Worm (Caenorhabditis elegans): Measurements from ENCODE around the gene C56G2.15.
A peak's percentile ranks its signal among the peaks of the same experiment; 100 is the strongest.

Gene C56G2.15

DNA sequence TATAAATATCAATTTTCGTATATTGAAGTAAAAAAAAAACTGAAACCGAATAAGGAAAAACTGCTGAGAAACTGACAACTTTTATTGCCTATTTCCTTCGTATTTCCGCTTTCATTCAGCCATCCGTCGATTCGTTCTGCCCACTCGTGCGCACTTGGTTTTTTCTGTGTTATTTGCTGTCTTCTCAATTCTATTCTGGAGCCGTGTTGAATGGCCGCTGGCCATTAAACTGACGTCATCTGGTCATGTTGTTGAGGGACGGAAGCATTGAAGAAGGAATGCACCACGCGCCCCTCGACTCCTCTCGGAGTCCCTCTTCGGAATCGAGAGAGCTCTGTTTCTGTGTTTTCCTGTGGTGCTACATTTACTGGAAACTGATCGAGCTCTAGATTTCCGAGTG is 19.1 kb downstream of the C56G2.15 start (continued):
- TF ChIP-seq aly-2 (tag; optimal IDR thresholded peaks at IDR 0.05): no peak

DNA sequence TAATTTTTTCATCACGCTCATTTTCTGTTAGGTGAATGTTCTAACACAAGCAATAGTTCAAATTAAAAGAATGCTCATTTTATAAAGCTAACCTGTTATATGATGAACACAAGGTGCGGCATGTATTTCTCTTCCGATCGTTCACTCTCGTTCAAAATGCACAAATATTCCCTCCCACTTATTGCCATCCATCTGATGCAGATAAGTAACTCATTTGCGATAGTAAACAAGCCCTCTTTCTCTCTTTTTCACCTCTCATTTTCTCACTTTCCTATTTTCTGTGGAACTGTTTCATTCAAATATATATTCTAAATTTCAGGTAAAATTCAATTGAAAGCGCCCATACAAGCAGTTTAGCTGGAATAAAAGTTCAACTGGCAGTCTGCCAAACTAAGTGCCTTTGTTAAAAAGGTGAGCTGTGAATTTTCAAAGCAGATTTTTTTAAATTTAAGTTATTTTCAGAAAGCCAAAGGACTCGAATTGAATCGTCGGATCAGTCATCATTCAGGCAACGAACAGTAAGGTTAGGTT is 21.7 kb downstream of the C56G2.15 start, which contains the start of the genes trmt-10C.2 and C56G2.22:
TSS of gene trmt-10C.2 (plus strand) at position 314 of the 531 bp plus-strand sequence.
TSS of gene C56G2.22 (plus strand) at position 481 of the 531 bp plus-strand sequence.
- TF ChIP-seq spr-3 (GFP tag; optimal IDR thresholded peaks at IDR 0.05) (no peak), daf-16 (GFP tag; optimal IDR thresholded peaks at IDR 0.05) (no peak), daf-16 (tag; optimal IDR thresholded peaks at IDR 0.05) (peak; percentile 87), nhr-41 (GFP tag; IDR thresholded peaks at IDR 0.05) (no peak), aha-1 (tag) (peak; percentile 2), pha-4 (GFP tag; IDR thresholded peaks at IDR 0.05) (no peak), pha-4 (tag; optimal IDR thresholded peaks at IDR 0.05) (peak; percentile 8)

DNA sequence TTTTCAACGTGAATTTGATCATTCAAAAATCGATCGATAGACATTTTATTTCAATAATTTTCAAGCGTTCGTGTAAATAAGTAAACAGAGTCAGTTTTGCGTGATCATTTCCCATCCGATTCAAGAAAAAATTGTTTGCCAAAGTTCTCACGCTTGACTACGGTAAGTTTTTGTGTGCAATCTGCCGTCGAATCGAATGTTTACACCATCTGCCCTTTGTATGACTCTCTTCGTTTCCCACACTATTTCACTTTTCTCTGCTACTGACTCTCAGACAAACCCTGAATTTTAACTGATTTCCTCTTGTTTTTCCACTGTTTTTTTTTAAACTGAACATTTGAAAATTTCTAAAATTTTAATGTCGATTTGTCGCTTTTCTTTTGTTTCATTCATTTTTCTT is 23.0 kb downstream of the C56G2.15 start:
- no peak for TF ChIP-seq mxl-2 (GFP tag; conservative IDR thresholded peaks at IDR 0.05)
- peak; percentile 60 for TF ChIP-seq nhr-77 (tag; optimal IDR thresholded peaks at IDR 0.05)
- TF ChIP-seq nhr-41 (GFP tag; IDR thresholded peaks at IDR 0.05): no peak
- peak; percentile 81 for TF ChIP-seq hmg-1.1 (GFP tag; IDR thresholded peaks at IDR 0.05)
- TF ChIP-seq unc-130 (GFP tag; optimal IDR thresholded peaks at IDR 0.05): peak; percentile 34
- TF ChIP-seq lin-15B (tag; optimal IDR thresholded peaks at IDR 0.05): no peak
- TF ChIP-seq R02D3.7 (tag; optimal IDR thresholded peaks at IDR 0.05): no peak
- peak; percentile 58; the same call in 1 of the 2 replicates for TF ChIP-seq mdt-29 (GFP tag; IDR thresholded peaks at IDR 0.05)
- TF ChIP-seq daf-12 (tag; optimal IDR thresholded peaks at IDR 0.05): no peak
- peak; percentile 55 for TF ChIP-seq T20F7.1 (GFP tag; optimal IDR thresholded peaks at IDR 0.05)
- no peak for TF ChIP-seq Y5F2A.4 (GFP tag; optimal IDR thresholded peaks at IDR 0.05)
- TF ChIP-seq zfp-2 (tag; optimal IDR thresholded peaks at IDR 0.05): no peak
- no peak for TF ChIP-seq vab-7 (GFP tag; IDR thresholded peaks at IDR 0.05)
- no peak for TF ChIP-seq daf-8 (GFP tag; IDR thresholded peaks at IDR 0.05)
- TF ChIP-seq ztf-11 (tag; optimal IDR thresholded peaks at IDR 0.05): no peak
- peak; percentile 71 for TF ChIP-seq nhr-25 (tag; optimal IDR thresholded peaks at IDR 0.05; ENCODE audit: borderline replicate concordance, insufficient read depth)
- peak; percentile 45; the same call in 1 of the 2 replicates for TF ChIP-seq egl-43 (GFP tag; IDR thresholded peaks at IDR 0.05)
- TF ChIP-seq lin-1 (GFP tag; IDR thresholded peaks at IDR 0.05): no peak
- TF ChIP-seq fkh-10 (GFP tag; optimal IDR thresholded peaks at IDR 0.05): peak; percentile 44
- peak; percentile 25 for TF ChIP-seq ama-1 (optimal IDR thresholded peaks at IDR 0.05)
- TF ChIP-seq aha-1 (tag): peak; percentile 99
- no peak for TF ChIP-seq nhr-76 (tag; optimal IDR thresholded peaks at IDR 0.05)
- no peak for TF ChIP-seq tag-97 (GFP tag; IDR thresholded peaks at IDR 0.05)
- no peak for TF ChIP-seq F44E2.7 (GFP tag; IDR thresholded peaks at IDR 0.05)
- no peak for TF ChIP-seq sdz-12 (GFP tag; optimal IDR thresholded peaks at IDR 0.05)
- TF ChIP-seq zag-1 (tag; optimal IDR thresholded peaks at IDR 0.05): no peak
- no peak for TF ChIP-seq daf-19 (GFP tag; conservative IDR thresholded peaks at IDR 0.05)
- TF ChIP-seq ces-1 (GFP tag; optimal IDR thresholded peaks at IDR 0.05): no peak
- peak; percentile 71 for TF ChIP-seq hlh-30 (tag; optimal IDR thresholded peaks at IDR 0.05; ENCODE audit: insufficient read depth)
- TF ChIP-seq rbr-2 (tag; optimal IDR thresholded peaks at IDR 0.05): peak; percentile 63
- TF ChIP-seq unc-39 (tag; optimal IDR thresholded peaks at IDR 0.05): no peak
- TF ChIP-seq zfp-3 (GFP tag; conservative IDR thresholded peaks at IDR 0.05): no peak
- TF ChIP-seq F49E8.2 (tag; optimal IDR thresholded peaks at IDR 0.05; ENCODE audit: borderline replicate concordance): peak; percentile 61
- no peak for TF ChIP-seq pqm-1 (tag; optimal IDR thresholded peaks at IDR 0.05)
- peak; percentile 71 for TF ChIP-seq lin-38 (GFP tag; IDR thresholded peaks at IDR 0.05)
- no peak for TF ChIP-seq ceh-28 (tag; optimal IDR thresholded peaks at IDR 0.05)
- TF ChIP-seq arid-1 (GFP tag; conservative IDR thresholded peaks at IDR 0.05): 0 out of 2 replicates have a peak, but pooled peaks have one; percentile 39
- no peak for TF ChIP-seq saeg-2 (GFP tag; IDR thresholded peaks at IDR 0.05)
- peak; percentile 73 for TF ChIP-seq hlh-11 (tag; optimal IDR thresholded peaks at IDR 0.05)
- TF ChIP-seq nhr-28 (tag; optimal IDR thresholded peaks at IDR 0.05): peak; percentile 50
- peak; percentile 45 for TF ChIP-seq nhr-6 (tag; optimal IDR thresholded peaks at IDR 0.05)
- no peak for TF ChIP-seq dmd-9 (GFP tag; IDR thresholded peaks at IDR 0.05)

Data from whole organism, L4 larva.